Worm (Caenorhabditis elegans): Measurements from ENCODE around the gene egl-3.

DNA sequence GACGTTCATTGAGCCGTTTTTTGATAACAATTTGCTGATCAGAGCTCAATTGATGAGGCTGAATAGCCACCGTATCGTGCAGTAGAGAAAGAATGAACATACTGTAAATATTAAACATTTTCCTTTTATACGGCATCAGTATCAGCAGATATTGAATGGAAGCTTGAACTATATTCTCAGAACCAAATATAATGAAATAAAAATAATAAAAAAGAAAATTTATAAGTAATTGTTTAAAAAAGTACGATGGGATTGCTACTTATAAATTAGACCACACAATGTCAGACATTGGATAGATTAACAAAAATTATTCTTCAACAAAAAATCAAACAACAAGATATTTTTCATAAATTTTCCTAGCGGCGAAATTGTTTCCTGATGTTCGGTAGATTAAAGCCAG, 32.9 kb upstream of the egl-3 start, which contains the start of gene rpc-25:
- TF ChIP-seq ztf-11 (tag; optimal IDR thresholded peaks at IDR 0.05) (no peak), R02D3.7 (tag; optimal IDR thresholded peaks at IDR 0.05) (no peak), sea-2 (GFP tag; optimal IDR thresholded peaks at IDR 0.05) (no peak), pha-4 (tag; optimal IDR thresholded peaks at IDR 0.05) (no peak), mdl-1 (tag; optimal IDR thresholded peaks at IDR 0.05) (no peak), nhr-77 (tag; optimal IDR thresholded peaks at IDR 0.05) (no peak), snpc-4 (tag; optimal IDR thresholded peaks at IDR 0.05) (no peak), ceh-28 (tag; optimal IDR thresholded peaks at IDR 0.05) (no peak)
